Worm (Caenorhabditis elegans) whole organism, midembryonic: ENCODE data around the gene rrsr-1.

ENCODE experiments used
- T22C8.4 ChIP-seq: fragments of 200-800 bp; sonication (Bioruptor generic); IDR thresholded peaks from 2 replicates; pipeline ENCODE4 v1.3.6; 2022; ENCODE audit warnings: missing genetic modification characterization, missing compliant biosample characterization
- cog-1 ChIP-seq: sonication (generic microtip); optimal IDR thresholded peaks from 2 replicates; lab custom pipeline; 2016; ENCODE audit warnings: missing genetic modification characterization, missing compliant biosample characterization
- flt-1 ChIP-seq: fragments of 200-800 bp; sonication (Bioruptor generic); IDR thresholded peaks from 2 replicates; pipeline ENCODE4 v1.3.6; 2022; ENCODE audit warnings: missing genetic modification characterization, missing compliant biosample characterization
- klf-2 ChIP-seq: fragments of 200-800 bp; sonication (Bioruptor generic); conservative IDR thresholded peaks from 2 replicates; pipeline ENCODE4 v1.3.6; 2022; ENCODE audit warnings: missing genetic modification reagents, missing genetic modification characterization, missing compliant biosample characterization
- med-1 ChIP-seq: sonication (generic microtip); optimal IDR thresholded peaks from 2 replicates; lab custom pipeline; 2017; ENCODE audit warnings: missing genetic modification characterization, mild to moderate bottlenecking, missing compliant biosample characterization, antibody characterized with exemption, missing genetic modification reagents; ENCODE audit not compliant: insufficient read depth
- ref-1 ChIP-seq: fragments of 200-800 bp; sonication (Bioruptor generic); conservative IDR thresholded peaks from 2 replicates; pipeline ENCODE4 v1.3.6; 2022; ENCODE audit warnings: missing genetic modification reagents, missing genetic modification characterization, missing compliant biosample characterization
- tab-1 ChIP-seq: fragments of 200-800 bp; sonication (Bioruptor generic); IDR thresholded peaks from 2 replicates; pipeline ENCODE4 v1.3.6; 2022; ENCODE audit warnings: missing genetic modification characterization, missing compliant biosample characterization
- ztf-23 ChIP-seq: fragments of 200-800 bp; sonication (Bioruptor generic); IDR thresholded peaks from 2 replicates; pipeline ENCODE4 v1.3.6; 2022; ENCODE audit warnings: missing genetic modification reagents, missing genetic modification characterization, missing compliant biosample characterization
- ztf-29 ChIP-seq: fragments of 200-800 bp; sonication (Bioruptor generic); IDR thresholded peaks from 2 replicates; pipeline ENCODE4 v1.3.6; 2022; ENCODE audit warnings: missing genetic modification reagents, missing genetic modification characterization, missing compliant biosample characterization

rrsr-1 gene

DNA sequence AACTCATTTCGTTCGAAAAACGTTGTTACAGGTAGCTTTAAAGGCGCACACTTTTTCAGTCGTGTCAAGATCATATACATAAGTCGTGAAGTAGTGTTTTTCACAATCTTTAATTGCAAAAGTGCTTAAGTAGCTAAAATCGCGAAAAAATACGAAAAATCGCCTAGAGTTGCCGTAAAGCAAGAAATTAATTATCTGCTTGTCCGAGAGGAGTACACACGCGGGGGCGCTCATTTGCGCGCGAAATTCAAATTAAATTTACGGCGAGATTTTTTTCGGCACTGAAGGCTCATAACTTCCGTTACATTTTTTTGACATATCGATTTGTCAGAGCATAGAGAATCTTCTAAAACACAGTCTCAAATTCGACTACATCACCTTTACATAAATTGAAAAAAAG, 35.3 kb upstream of the rrsr-1 start:
- TF ChIP-seq flt-1 (GFP tag; lab: Robert Waterston, UW) (no peak), T22C8.4 (GFP tag; lab: Robert Waterston, UW) (no peak), ztf-23 (GFP tag; lab: Robert Waterston, UW) (no peak), ztf-29 (GFP tag; lab: Robert Waterston, UW) (no peak), tab-1 (GFP tag; lab: Robert Waterston, UW) (no peak), cog-1 (tag; lab: Kevin White, UChicago) (no peak), med-1 (GFP tag; lab: Kevin White, UChicago) (no peak), klf-2 (GFP tag; lab: Robert Waterston, UW) (no peak), ref-1 (GFP tag; lab: Robert Waterston, UW) (no peak)

DNA sequence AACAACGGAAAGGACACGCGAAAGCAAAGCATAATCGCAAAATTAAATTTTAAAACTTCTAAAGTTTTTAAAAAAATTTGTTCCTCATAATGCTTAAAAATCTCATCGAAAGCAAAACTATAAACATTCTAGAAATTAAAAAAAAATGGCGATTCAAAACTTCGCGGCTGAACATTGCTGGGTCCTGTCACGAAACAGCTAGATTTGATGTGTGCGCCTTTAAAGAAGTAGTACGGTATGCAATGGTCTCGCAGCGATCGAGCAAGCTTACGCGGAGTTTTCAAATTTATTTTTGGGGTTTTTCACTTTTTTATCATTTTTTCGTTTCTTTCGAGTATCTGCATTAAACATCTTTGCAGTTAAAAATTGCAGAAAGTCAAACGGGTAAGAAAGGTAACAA, 32.3 kb upstream of the rrsr-1 start, which contains the start of gene coh-3:
Gene coh-3, plus strand, starts transcription at position 353 of the 400 bp plus-strand sequence.
- no peak for TF ChIP-seq ztf-29 (GFP tag; lab: Robert Waterston, UW)
- TF ChIP-seq flt-1 (GFP tag; lab: Robert Waterston, UW), result no peak
- TF ChIP-seq cog-1 (tag; lab: Kevin White, UChicago), result no peak
- no peak for TF ChIP-seq klf-2 (GFP tag; lab: Robert Waterston, UW)
- TF ChIP-seq ztf-23 (GFP tag; lab: Robert Waterston, UW), result no peak
- TF ChIP-seq T22C8.4 (GFP tag; lab: Robert Waterston, UW), result no peak
- TF ChIP-seq tab-1 (GFP tag; lab: Robert Waterston, UW), result no peak
- TF ChIP-seq med-1 (GFP tag; lab: Kevin White, UChicago), result no peak

DNA sequence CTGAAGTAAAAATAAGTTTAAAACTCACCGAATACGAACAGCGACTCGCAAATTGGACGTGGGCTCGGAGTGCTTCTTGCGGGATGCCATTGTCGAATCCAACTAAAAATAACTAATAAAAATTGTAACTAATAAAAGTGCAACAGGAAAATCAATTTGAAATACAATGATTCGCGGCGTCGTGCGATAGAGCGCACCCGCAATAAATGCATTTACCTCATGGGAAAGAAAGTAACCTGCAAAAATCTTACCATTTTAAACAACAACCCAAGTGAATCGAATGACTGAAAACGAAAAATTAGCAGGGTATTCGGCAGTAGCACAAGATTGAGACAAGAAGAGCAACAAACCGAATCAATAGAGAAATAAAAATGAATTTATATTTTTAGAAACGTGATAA, 31.8 kb upstream of the rrsr-1 start, which contains the start of gene bmk-1:
Gene bmk-1, minus strand, starts transcription at position 359 of the 400 bp plus-strand sequence.
- TF ChIP-seq flt-1 (GFP tag; lab: Robert Waterston, UW) (no peak), klf-2 (GFP tag; lab: Robert Waterston, UW) (no peak), ztf-23 (GFP tag; lab: Robert Waterston, UW) (no peak), ztf-29 (GFP tag; lab: Robert Waterston, UW) (no peak), ref-1 (GFP tag; lab: Robert Waterston, UW) (no peak), med-1 (GFP tag; lab: Kevin White, UChicago) (no peak), T22C8.4 (GFP tag; lab: Robert Waterston, UW) (no peak), tab-1 (GFP tag; lab: Robert Waterston, UW) (no peak)

DNA sequence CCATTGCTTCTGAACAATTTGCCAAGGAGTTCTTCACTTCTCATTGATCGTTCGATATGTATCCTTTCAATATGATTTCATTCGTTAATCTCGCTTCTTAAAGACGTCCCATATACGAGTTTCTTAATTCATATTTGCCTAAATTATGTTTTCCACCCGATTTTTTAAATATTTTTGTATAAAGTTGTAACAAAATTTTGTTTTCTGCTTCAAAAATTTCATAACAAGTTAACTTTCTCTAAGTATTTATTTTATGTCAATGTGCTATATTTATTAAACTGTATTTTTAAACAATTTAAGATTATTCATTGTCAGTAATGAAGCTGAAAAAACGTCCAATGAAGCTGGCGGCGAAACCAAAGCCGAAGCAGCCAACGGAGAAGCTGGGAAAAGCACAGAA, 24.6 kb upstream of the rrsr-1 start, which contains the start of gene F23B12.7:
Gene F23B12.7, plus strand, starts transcription at position 301 of the 400 bp plus-strand sequence.
- no peak for TF ChIP-seq ref-1 (GFP tag; lab: Robert Waterston, UW)
- no peak for TF ChIP-seq med-1 (GFP tag; lab: Kevin White, UChicago)
- TF ChIP-seq flt-1 (GFP tag; lab: Robert Waterston, UW), result no peak
- no peak for TF ChIP-seq cog-1 (tag; lab: Kevin White, UChicago)
- TF ChIP-seq T22C8.4 (GFP tag; lab: Robert Waterston, UW), result no peak
- no peak for TF ChIP-seq ztf-29 (GFP tag; lab: Robert Waterston, UW)
- TF ChIP-seq klf-2 (GFP tag; lab: Robert Waterston, UW), result no peak
- no peak for TF ChIP-seq tab-1 (GFP tag; lab: Robert Waterston, UW)

DNA sequence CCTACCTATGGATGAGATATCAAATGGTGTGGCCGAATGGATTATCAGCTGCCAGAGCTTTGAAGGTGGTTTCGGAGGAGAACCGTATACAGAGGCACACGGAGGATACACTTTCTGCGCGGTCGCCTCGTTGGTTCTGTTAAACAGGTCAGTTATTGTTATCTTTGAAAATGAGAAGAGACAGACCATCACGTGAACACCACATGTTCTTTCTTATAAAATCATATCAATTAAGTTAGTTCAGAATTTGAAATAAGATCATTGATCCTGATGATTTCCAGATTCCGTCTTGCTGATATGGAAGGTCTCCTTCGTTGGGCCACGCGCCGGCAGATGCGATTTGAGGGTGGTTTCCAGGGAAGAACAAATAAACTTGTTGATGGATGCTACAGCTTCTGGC, 23.9 kb upstream of the rrsr-1 start:
- TF ChIP-seq T22C8.4 (GFP tag; lab: Robert Waterston, UW) (no peak), ref-1 (GFP tag; lab: Robert Waterston, UW) (no peak), flt-1 (GFP tag; lab: Robert Waterston, UW) (no peak)

DNA sequence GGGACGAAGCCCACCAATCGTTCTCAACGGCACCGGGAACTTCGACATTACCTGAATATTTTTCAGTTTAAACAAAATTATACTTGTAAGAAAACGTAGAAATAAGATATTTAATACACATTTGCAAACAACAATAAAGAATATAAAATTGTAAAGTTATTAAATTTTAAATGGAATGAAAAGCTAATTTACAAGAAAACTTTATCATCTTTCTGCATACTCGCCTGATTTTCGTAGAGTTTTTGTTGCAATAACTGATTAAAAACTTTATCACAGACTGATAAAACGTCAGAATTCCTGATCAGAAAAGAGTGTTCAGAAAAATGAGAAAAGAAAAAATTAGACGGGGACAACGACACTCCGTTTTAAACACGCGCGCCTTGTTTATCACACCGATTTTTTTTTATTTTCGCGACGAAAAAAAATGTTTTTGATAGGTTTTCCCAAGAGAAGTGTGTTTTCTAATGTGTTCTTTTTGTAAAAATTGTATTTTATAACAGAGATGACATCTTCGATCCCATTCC, 22.5 kb upstream of the rrsr-1 start, which contains the start of the genes dlat-1 and fntb-1:
Gene dlat-1, minus strand, starts transcription at position 51 of the 524 bp plus-strand sequence.
Gene fntb-1, plus strand, starts transcription at position 412 of the 524 bp plus-strand sequence.
- no peak for TF ChIP-seq tab-1 (GFP tag; lab: Robert Waterston, UW)
- TF ChIP-seq ztf-29 (GFP tag; lab: Robert Waterston, UW), result no peak
- no peak for TF ChIP-seq klf-2 (GFP tag; lab: Robert Waterston, UW)
- TF ChIP-seq T22C8.4 (GFP tag; lab: Robert Waterston, UW), result no peak
- no peak for TF ChIP-seq ztf-23 (GFP tag; lab: Robert Waterston, UW)
- TF ChIP-seq cog-1 (tag; lab: Kevin White, UChicago), result no peak

DNA sequence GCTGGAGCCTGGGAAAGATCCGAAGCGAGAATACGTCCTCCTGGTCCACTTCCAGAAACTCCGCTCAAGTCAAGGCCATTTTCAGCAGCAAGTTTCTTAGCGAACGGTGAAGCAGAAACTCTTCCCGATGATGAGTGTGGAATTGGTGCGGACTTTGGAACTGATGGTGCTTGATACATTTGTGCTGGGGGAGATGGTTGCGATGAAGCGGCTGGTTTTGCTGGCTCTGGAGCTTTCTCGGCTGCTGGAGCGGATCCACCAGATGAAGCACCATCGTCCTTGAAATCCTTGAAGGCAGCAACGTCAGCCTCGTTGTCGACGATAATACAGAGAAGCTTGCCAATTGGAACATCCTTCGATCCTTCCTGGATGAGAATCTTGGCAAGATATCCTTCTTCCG, 21.6 kb upstream of the rrsr-1 start:
- TF ChIP-seq T22C8.4 (GFP tag; lab: Robert Waterston, UW) (no peak), ref-1 (GFP tag; lab: Robert Waterston, UW) (no peak), med-1 (GFP tag; lab: Kevin White, UChicago) (no peak), cog-1 (tag; lab: Kevin White, UChicago) (no peak), klf-2 (GFP tag; lab: Robert Waterston, UW) (no peak), ztf-29 (GFP tag; lab: Robert Waterston, UW) (no peak), ztf-23 (GFP tag; lab: Robert Waterston, UW) (no peak), flt-1 (GFP tag; lab: Robert Waterston, UW) (no peak), tab-1 (GFP tag; lab: Robert Waterston, UW) (no peak)

DNA sequence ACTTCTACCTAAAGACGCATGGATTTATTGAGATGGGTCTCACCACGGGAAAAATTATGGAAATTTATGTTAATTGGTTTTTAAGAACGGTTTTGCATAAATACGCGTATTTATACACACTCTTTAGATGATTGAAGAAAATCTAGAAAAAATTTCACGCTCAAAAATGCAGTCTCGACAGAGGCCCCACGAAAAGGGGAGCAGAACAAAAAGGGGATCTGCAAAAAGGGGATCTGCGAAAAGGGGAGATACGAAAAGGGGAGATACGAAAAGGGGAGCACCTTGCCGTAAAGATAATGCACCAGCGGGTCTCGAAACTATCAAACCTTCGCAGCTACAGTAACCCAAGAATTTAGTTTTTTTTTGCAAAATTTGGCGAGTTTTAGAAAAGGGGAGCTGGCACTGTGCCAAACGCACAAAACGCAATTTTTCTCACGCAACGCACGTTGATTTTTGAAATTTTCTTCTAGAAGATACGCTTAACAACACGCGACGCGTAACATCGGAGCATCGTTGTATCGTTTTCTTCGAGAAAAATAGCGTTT, 18.7 kb upstream of the rrsr-1 start:
- TF ChIP-seq ztf-23 (GFP tag; lab: Robert Waterston, UW), result peak; percentile 63
- TF ChIP-seq tab-1 (GFP tag; lab: Robert Waterston, UW), result 0 out of 2 replicates have a peak, but pooled peaks have one; percentile 14

DNA sequence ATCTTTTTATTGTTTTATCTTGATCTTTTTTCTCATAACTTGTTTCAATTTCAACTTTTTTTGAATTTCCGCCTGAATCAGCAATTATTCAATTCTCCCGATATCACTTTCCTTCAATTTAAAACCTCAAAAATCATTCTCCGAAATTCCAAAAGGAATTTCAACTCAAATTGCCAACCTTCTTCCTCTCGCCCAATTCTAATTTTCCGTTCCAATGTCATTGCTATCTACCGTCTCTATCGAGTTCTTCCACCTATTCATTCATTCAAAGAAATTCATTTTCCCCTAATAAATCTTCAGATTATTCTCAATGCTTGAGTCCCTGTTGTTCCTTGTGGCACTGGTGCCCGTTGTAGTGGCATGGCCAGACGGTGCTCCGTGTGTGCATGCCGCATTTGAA, 16.0 kb upstream of the rrsr-1 start, which contains the start of gene F23B12.4:
Gene F23B12.4, plus strand, starts transcription at position 301 of the 400 bp plus-strand sequence.
- no peak for TF ChIP-seq tab-1 (GFP tag; lab: Robert Waterston, UW)
- no peak for TF ChIP-seq klf-2 (GFP tag; lab: Robert Waterston, UW)
- no peak for TF ChIP-seq ztf-23 (GFP tag; lab: Robert Waterston, UW)
- no peak for TF ChIP-seq T22C8.4 (GFP tag; lab: Robert Waterston, UW)
- no peak for TF ChIP-seq ref-1 (GFP tag; lab: Robert Waterston, UW)
- no peak for TF ChIP-seq ztf-29 (GFP tag; lab: Robert Waterston, UW)
